Worm (Caenorhabditis elegans): ENCODE results near the gene H14E04.2.

Gene H14E04.2

DNA sequence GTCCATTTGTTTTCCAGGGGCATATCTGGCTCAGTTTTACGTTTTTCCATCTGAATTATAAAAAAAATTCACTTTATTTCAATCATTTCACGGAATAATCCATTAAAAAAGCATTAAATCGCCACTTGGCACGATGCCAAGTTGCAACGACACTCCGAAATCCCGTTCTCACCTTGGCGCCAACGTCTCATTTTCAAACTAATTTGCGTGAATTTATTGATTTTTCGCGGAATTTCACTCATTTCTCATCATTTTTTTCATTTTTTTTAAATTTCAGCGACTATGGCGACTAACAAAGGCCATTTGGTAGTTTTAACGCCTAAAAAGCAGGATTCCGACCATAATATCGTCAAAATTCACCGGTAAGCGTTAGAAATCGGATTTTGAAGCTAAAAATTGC is at the start of gene H14E04.2:
Gene H14E04.2 (plus strand): TSS at position 276 of the 400 bp plus-strand sequence.
- no peak for TF ChIP-seq klf-2 (GFP tag; conservative IDR thresholded peaks at IDR 0.05)
- TF ChIP-seq med-1 (GFP tag; optimal IDR thresholded peaks at IDR 0.05; ENCODE audit: insufficient read depth), result no peak
- TF ChIP-seq T22C8.4 (GFP tag; IDR thresholded peaks at IDR 0.05), result peak; percentile 59; the same call in 1 of the 2 replicates

DNA sequence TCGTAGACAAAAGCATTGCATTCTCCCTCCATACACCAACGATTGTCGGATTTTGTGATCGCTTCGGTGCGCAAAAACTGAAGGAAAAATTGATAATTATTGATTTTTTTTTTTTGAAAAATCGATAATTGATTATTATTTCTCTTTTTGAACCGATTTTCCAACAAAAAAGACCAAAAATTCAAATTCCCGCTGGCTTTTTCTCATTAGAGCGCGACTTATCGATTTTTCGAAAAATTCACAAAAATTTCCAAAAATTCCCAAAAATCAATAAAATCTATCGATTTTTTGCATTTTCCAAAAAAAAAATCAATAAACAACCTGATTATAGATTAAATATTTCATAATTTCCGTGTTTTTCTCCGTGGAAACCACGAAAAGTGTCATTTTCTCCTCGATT is 47.4 kb upstream of the H14E04.2 start:
- TF ChIP-seq T22C8.4 (GFP tag; IDR thresholded peaks at IDR 0.05) (peak; percentile 78), klf-2 (GFP tag; conservative IDR thresholded peaks at IDR 0.05) (no peak)

ce11 chrIII:2329336-2329735 is 46.7 kb upstream of the H14E04.2 start, which contains the start of gene Y54F10BM.12:
Gene Y54F10BM.12, minus strand, starts transcription at chrIII:2329679.
- TF ChIP-seq klf-2 (GFP tag; conservative IDR thresholded peaks at IDR 0.05) (no peak), T22C8.4 (GFP tag; IDR thresholded peaks at IDR 0.05) (no peak), tab-1 (GFP tag; IDR thresholded peaks at IDR 0.05) (no peak), ztf-29 (GFP tag; IDR thresholded peaks at IDR 0.05) (no peak), cog-1 (tag; optimal IDR thresholded peaks at IDR 0.05) (no peak), ref-1 (GFP tag; conservative IDR thresholded peaks at IDR 0.05) (no peak), med-1 (GFP tag; optimal IDR thresholded peaks at IDR 0.05; ENCODE audit: insufficient read depth) (no peak), flt-1 (GFP tag; IDR thresholded peaks at IDR 0.05) (no peak), ztf-23 (GFP tag; IDR thresholded peaks at IDR 0.05) (no peak)

ce11 chrIII:2330389-2330788 is 45.6 kb upstream of the H14E04.2 start:
- no peak for TF ChIP-seq cog-1 (tag; optimal IDR thresholded peaks at IDR 0.05)
- no peak for TF ChIP-seq klf-2 (GFP tag; conservative IDR thresholded peaks at IDR 0.05)
- no peak for TF ChIP-seq flt-1 (GFP tag; IDR thresholded peaks at IDR 0.05)
- no peak for TF ChIP-seq T22C8.4 (GFP tag; IDR thresholded peaks at IDR 0.05)
- no peak for TF ChIP-seq tab-1 (GFP tag; IDR thresholded peaks at IDR 0.05)
- no peak for TF ChIP-seq ztf-29 (GFP tag; IDR thresholded peaks at IDR 0.05)
- no peak for TF ChIP-seq ztf-23 (GFP tag; IDR thresholded peaks at IDR 0.05)
- TF ChIP-seq ref-1 (GFP tag; conservative IDR thresholded peaks at IDR 0.05), result no peak
- TF ChIP-seq med-1 (GFP tag; optimal IDR thresholded peaks at IDR 0.05; ENCODE audit: insufficient read depth), result no peak

- TF ChIP-seq tab-1 (GFP tag; IDR thresholded peaks at IDR 0.05) (no peak), med-1 (GFP tag; optimal IDR thresholded peaks at IDR 0.05; ENCODE audit: insufficient read depth) (no peak), klf-2 (GFP tag; conservative IDR thresholded peaks at IDR 0.05) (no peak), T22C8.4 (GFP tag; IDR thresholded peaks at IDR 0.05) (no peak), ref-1 (GFP tag; conservative IDR thresholded peaks at IDR 0.05) (no peak), ztf-29 (GFP tag; IDR thresholded peaks at IDR 0.05) (no peak), cog-1 (tag; optimal IDR thresholded peaks at IDR 0.05) (no peak), ztf-23 (GFP tag; IDR thresholded peaks at IDR 0.05) (no peak), flt-1 (GFP tag; IDR thresholded peaks at IDR 0.05) (no peak)
These were observed 44.9 kb upstream of the H14E04.2 start, which contains the start of the genes Y54F10BM.13 and ppm-1.D for ce11 chrIII:2331033-2331625. Gene Y54F10BM.13, minus strand, starts transcription at chrIII:2331083. Gene ppm-1.D, plus strand, starts transcription at chrIII:2331572.

ce11 chrIII:2343273-2343672 is 32.7 kb upstream of the H14E04.2 start, which contains the start of gene phf-5:
Gene phf-5, plus strand, starts transcription at chrIII:2343573.
- TF ChIP-seq cog-1 (tag; optimal IDR thresholded peaks at IDR 0.05) (no peak), klf-2 (GFP tag; conservative IDR thresholded peaks at IDR 0.05) (no peak), ztf-23 (GFP tag; IDR thresholded peaks at IDR 0.05) (no peak), flt-1 (GFP tag; IDR thresholded peaks at IDR 0.05) (no peak), med-1 (GFP tag; optimal IDR thresholded peaks at IDR 0.05; ENCODE audit: insufficient read depth) (no peak), T22C8.4 (GFP tag; IDR thresholded peaks at IDR 0.05) (no peak), ref-1 (GFP tag; conservative IDR thresholded peaks at IDR 0.05) (no peak), ztf-29 (GFP tag; IDR thresholded peaks at IDR 0.05) (no peak), tab-1 (GFP tag; IDR thresholded peaks at IDR 0.05) (no peak)

- TF ChIP-seq ztf-23 (GFP tag; IDR thresholded peaks at IDR 0.05), result no peak
- no peak for TF ChIP-seq ztf-29 (GFP tag; IDR thresholded peaks at IDR 0.05)
- TF ChIP-seq med-1 (GFP tag; optimal IDR thresholded peaks at IDR 0.05; ENCODE audit: insufficient read depth), result no peak
- no peak for TF ChIP-seq flt-1 (GFP tag; IDR thresholded peaks at IDR 0.05)
- no peak for TF ChIP-seq ref-1 (GFP tag; conservative IDR thresholded peaks at IDR 0.05)
- no peak for TF ChIP-seq cog-1 (tag; optimal IDR thresholded peaks at IDR 0.05)
- no peak for TF ChIP-seq T22C8.4 (GFP tag; IDR thresholded peaks at IDR 0.05)
- no peak for TF ChIP-seq tab-1 (GFP tag; IDR thresholded peaks at IDR 0.05)
- no peak for TF ChIP-seq klf-2 (GFP tag; conservative IDR thresholded peaks at IDR 0.05)
These were observed 28.7 kb upstream of the H14E04.2 start, which contains the start of gene gip-1 for ce11 chrIII:2347291-2347690. Gene gip-1, plus strand, starts transcription at chrIII:2347591.

- no peak for TF ChIP-seq ztf-23 (GFP tag; IDR thresholded peaks at IDR 0.05)
- TF ChIP-seq med-1 (GFP tag; optimal IDR thresholded peaks at IDR 0.05; ENCODE audit: insufficient read depth), result no peak
- TF ChIP-seq ref-1 (GFP tag; conservative IDR thresholded peaks at IDR 0.05), result no peak
- TF ChIP-seq klf-2 (GFP tag; conservative IDR thresholded peaks at IDR 0.05), result no peak
- TF ChIP-seq tab-1 (GFP tag; IDR thresholded peaks at IDR 0.05), result no peak
- TF ChIP-seq flt-1 (GFP tag; IDR thresholded peaks at IDR 0.05), result no peak
- no peak for TF ChIP-seq cog-1 (tag; optimal IDR thresholded peaks at IDR 0.05)
- no peak for TF ChIP-seq ztf-29 (GFP tag; IDR thresholded peaks at IDR 0.05)
- TF ChIP-seq T22C8.4 (GFP tag; IDR thresholded peaks at IDR 0.05), result no peak
These were observed 26.0 kb upstream of the H14E04.2 start for ce11 chrIII:2349956-2350355.

DNA sequence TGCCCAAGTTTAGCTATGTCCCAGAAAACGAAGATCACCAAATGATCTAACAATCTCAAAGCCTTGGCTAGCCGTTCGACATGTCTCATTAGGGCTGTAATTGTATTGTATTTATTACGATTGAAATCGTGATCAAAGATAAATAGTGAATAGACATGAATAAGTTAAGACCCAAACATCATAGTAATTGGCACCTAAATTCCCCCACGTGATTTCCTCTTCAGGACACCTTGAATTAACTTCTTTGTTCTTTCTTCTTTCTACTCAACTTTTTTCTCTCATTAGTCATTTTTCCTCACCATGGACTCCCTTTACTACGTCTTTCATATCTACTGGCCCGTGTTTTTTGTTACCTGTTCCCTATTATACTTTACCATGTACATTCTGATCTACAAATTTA is 13.3 kb upstream of the H14E04.2 start, which contains the start of gene srd-69:
Gene srd-69 (plus strand): TSS at position 301 of the 400 bp plus-strand sequence.
- TF ChIP-seq flt-1 (GFP tag; IDR thresholded peaks at IDR 0.05) (no peak), tab-1 (GFP tag; IDR thresholded peaks at IDR 0.05) (no peak), med-1 (GFP tag; optimal IDR thresholded peaks at IDR 0.05; ENCODE audit: insufficient read depth) (no peak), ztf-23 (GFP tag; IDR thresholded peaks at IDR 0.05) (no peak), ref-1 (GFP tag; conservative IDR thresholded peaks at IDR 0.05) (no peak), cog-1 (tag; optimal IDR thresholded peaks at IDR 0.05) (no peak), klf-2 (GFP tag; conservative IDR thresholded peaks at IDR 0.05) (no peak), ztf-29 (GFP tag; IDR thresholded peaks at IDR 0.05) (no peak), T22C8.4 (GFP tag; IDR thresholded peaks at IDR 0.05) (no peak)

DNA sequence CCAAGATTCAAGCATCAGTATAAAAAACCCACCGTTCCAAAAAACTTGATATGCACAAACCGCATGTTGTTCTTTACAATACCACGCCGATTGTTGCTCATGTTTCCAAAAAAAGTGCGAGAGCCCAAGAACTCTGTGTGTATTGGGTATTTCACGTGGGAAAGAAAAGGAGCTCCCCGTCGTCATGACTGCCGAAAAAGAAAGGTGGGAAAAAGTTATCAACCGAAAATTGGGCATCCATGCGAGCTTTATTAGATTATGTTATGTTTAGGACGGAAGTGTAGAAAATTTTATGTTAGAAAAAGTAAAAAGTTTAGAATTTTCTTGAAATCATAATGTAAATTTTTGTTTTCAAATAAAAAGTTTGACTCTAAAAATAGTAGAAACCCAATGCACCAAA is 7.6 kb upstream of the H14E04.2 start, which contains the start of gene H04J21.4:
Gene H04J21.4 (minus strand): TSS at position 101 of the 400 bp plus-strand sequence.
- TF ChIP-seq T22C8.4 (GFP tag; IDR thresholded peaks at IDR 0.05), result no peak
- no peak for TF ChIP-seq ztf-29 (GFP tag; IDR thresholded peaks at IDR 0.05)
- TF ChIP-seq flt-1 (GFP tag; IDR thresholded peaks at IDR 0.05), result no peak

Measured in whole organism, midembryonic.